Fruit fly (Drosophila melanogaster) whole organism, embryonic: Measurements from ENCODE around the gene Best2.
A peak's percentile ranks its signal among the peaks of the same experiment; 100 is the strongest.

Experiments
- Atf3 ChIP-seq: fragments of 200-800 bp; sonication (Bioruptor generic); optimal IDR thresholded peaks from 3 replicates; lab custom pipeline; 2016; ENCODE audit warnings: missing biosample characterization, missing genetic modification characterization
- CG11085 ChIP-seq: fragments of 200-800 bp; sonication (Bioruptor generic); IDR thresholded peaks from 2 replicates; pipeline ENCODE4 v1.3.6; 2022; ENCODE audit warnings: missing biosample characterization, missing genetic modification characterization
- CG11093 ChIP-seq: fragments of 200-800 bp; sonication (Bioruptor generic); IDR thresholded peaks from 3 replicates; pipeline ENCODE4 v1.3.6; 2022; ENCODE audit warnings: missing biosample characterization, missing genetic modification characterization
- CG11504 ChIP-seq: fragments of 200-800 bp; sonication (Bioruptor generic); optimal IDR thresholded peaks from 3 replicates; lab custom pipeline; 2019; ENCODE audit warnings: missing biosample characterization, mild to moderate bottlenecking, missing genetic modification characterization, moderate library complexity
- CG11560 ChIP-seq: fragments of 200-800 bp; sonication (Bioruptor generic); IDR thresholded peaks from 3 replicates; pipeline ENCODE4 v1.3.6; 2022; ENCODE audit warnings: missing biosample characterization, missing genetic modification characterization
- CG12155 ChIP-seq: fragments of 200-800 bp; sonication (Bioruptor generic); optimal IDR thresholded peaks from 3 replicates; lab custom pipeline; 2016; ENCODE audit warnings: missing biosample characterization, missing genetic modification characterization
- CG14965 ChIP-seq: fragments of 200-800 bp; sonication (Bioruptor generic); optimal IDR thresholded peaks from 2 replicates; lab custom pipeline; 2016; ENCODE audit warnings: missing biosample characterization, missing genetic modification characterization, borderline replicate concordance
- CG15011 ChIP-seq: fragments of 200-800 bp; sonication (Bioruptor generic); optimal IDR thresholded peaks from 3 replicates; lab custom pipeline; 2018; ENCODE audit warnings: missing biosample characterization, mild to moderate bottlenecking, missing genetic modification characterization
- CG15073 ChIP-seq: fragments of 200-800 bp; sonication (Bioruptor generic); optimal IDR thresholded peaks from 2 replicates; lab custom pipeline; 2016; ENCODE audit warnings: missing biosample characterization, missing genetic modification characterization
- CG15479 ChIP-seq: fragments of 200-800 bp; sonication (Bioruptor generic); optimal IDR thresholded peaks from 3 replicates; lab custom pipeline; 2019; ENCODE audit warnings: missing biosample characterization, mild to moderate bottlenecking, missing genetic modification characterization, moderate library complexity
- CG1832 ChIP-seq: fragments of 200-800 bp; sonication (Bioruptor generic); optimal IDR thresholded peaks from 2 replicates; lab custom pipeline; 2017; ENCODE audit warnings: missing biosample characterization, mild to moderate bottlenecking, missing genetic modification characterization, inconsistent platforms
- CG3163 ChIP-seq: fragments of 200-800 bp; sonication (Bioruptor generic); optimal IDR thresholded peaks from 3 replicates; lab custom pipeline; 2016; ENCODE audit warnings: missing biosample characterization, missing genetic modification characterization
- CG4617 ChIP-seq: fragments of 200-800 bp; sonication (Bioruptor generic); optimal IDR thresholded peaks from 3 replicates; lab custom pipeline; 2016; ENCODE audit warnings: missing biosample characterization, missing genetic modification characterization, borderline replicate concordance
- CG6654 ChIP-seq: fragments of 200-800 bp; sonication (Bioruptor generic); optimal IDR thresholded peaks from 2 replicates; lab custom pipeline; 2017; ENCODE audit warnings: missing biosample characterization, mild to moderate bottlenecking, missing genetic modification characterization
- CG7556 ChIP-seq: fragments of 200-800 bp; sonication (Bioruptor generic); optimal IDR thresholded peaks from 2 replicates; lab custom pipeline; 2017; ENCODE audit warnings: missing biosample characterization, mild to moderate bottlenecking, missing genetic modification characterization
- CG8388 ChIP-seq: fragments of 200-800 bp; sonication (Bioruptor generic); optimal IDR thresholded peaks from 2 replicates; lab custom pipeline; 2019; ENCODE audit warnings: missing biosample characterization, mild to moderate bottlenecking, missing genetic modification characterization, moderate library complexity
- CHES-1-like ChIP-seq: fragments of 200-800 bp; sonication (Bioruptor generic); optimal IDR thresholded peaks from 2 replicates; lab custom pipeline; 2016; ENCODE audit warnings: missing biosample characterization, missing genetic modification characterization
- Dek ChIP-seq: fragments of 200-800 bp; sonication (Bioruptor generic); optimal IDR thresholded peaks from 3 replicates; lab custom pipeline; 2019; ENCODE audit warnings: missing biosample characterization, mild to moderate bottlenecking, missing genetic modification characterization, moderate library complexity
- E2f2 ChIP-seq: fragments of 200-800 bp; sonication (Bioruptor generic); IDR thresholded peaks from 2 replicates; pipeline ENCODE4 v1.3.6; 2022; ENCODE audit warnings: missing biosample characterization, missing genetic modification characterization
- ERR ChIP-seq: fragments of 200-800 bp; sonication (Bioruptor generic); optimal IDR thresholded peaks from 2 replicates; lab custom pipeline; 2016; ENCODE audit warnings: missing biosample characterization, missing genetic modification characterization
- Eip74EF ChIP-seq, 2 experiments: fragments of 200-800 bp in 1 of 2; fragments of >200 bp in 1 of 2; sonication (Bioruptor generic) in 1 of 2; optimal IDR thresholded peaks; 2 replicates each; lab custom pipeline; 2017 to 2019; ENCODE audit warnings: missing biosample characterization in 2 of 2, missing genetic modification characterization in 2 of 2, mild to moderate bottlenecking in 1 of 2, moderate library complexity in 1 of 2
- Elba2 ChIP-seq: fragments of 200-800 bp; sonication (Bioruptor generic); optimal IDR thresholded peaks from 3 replicates; lab custom pipeline; 2016; ENCODE audit warnings: missing biosample characterization, missing genetic modification characterization
- Fer3 ChIP-seq: fragments of 200-800 bp; sonication (Bioruptor generic); optimal IDR thresholded peaks from 2 replicates; lab custom pipeline; 2018; ENCODE audit warnings: missing biosample characterization, mild to moderate bottlenecking, missing genetic modification characterization, moderate library complexity
- HLH4C ChIP-seq: fragments of 200-800 bp; sonication (Bioruptor generic); IDR thresholded peaks from 3 replicates; pipeline ENCODE4 v1.3.6; 2022; ENCODE audit warnings: missing biosample characterization, missing genetic modification characterization; ENCODE audit not compliant: partially characterized antibody
- Hmr ChIP-seq: fragments of 200-800 bp; sonication (Bioruptor generic); optimal IDR thresholded peaks from 3 replicates; lab custom pipeline; 2017; ENCODE audit warnings: mild to moderate bottlenecking, missing biosample characterization, missing genetic modification reagents, missing genetic modification characterization
- Kr ChIP-seq: fragments of 200-800 bp; sonication (Bioruptor generic); optimal IDR thresholded peaks from 2 replicates; lab custom pipeline; 2017; ENCODE audit warnings: missing biosample characterization, mild to moderate bottlenecking, missing genetic modification characterization
- Mad ChIP-seq: fragments of 200-800 bp; sonication (Bioruptor generic); optimal IDR thresholded peaks from 2 replicates; lab custom pipeline; 2016; ENCODE audit warnings: missing biosample characterization, missing genetic modification characterization
- Mrtf ChIP-seq: fragments of 200-800 bp; sonication (Bioruptor generic); IDR thresholded peaks from 3 replicates; pipeline ENCODE4 v1.3.6; 2022; ENCODE audit warnings: missing biosample characterization, missing genetic modification characterization
- Neu2 ChIP-seq: fragments of 200-800 bp; sonication (Bioruptor generic); optimal IDR thresholded peaks from 3 replicates; lab custom pipeline; 2016; ENCODE audit warnings: missing biosample characterization, missing genetic modification characterization, borderline replicate concordance
- Sry-δ ChIP-seq: fragments of 200-800 bp; sonication (Bioruptor generic); optimal IDR thresholded peaks from 2 replicates; lab custom pipeline; 2016; ENCODE audit warnings: missing biosample characterization, missing genetic modification characterization
- Tbp ChIP-seq: fragments of >200 bp; optimal IDR thresholded peaks from 2 replicates; lab custom pipeline; 2018; ENCODE audit warnings: missing biosample characterization, missing genetic modification characterization
- ab ChIP-seq: fragments of 200-800 bp; sonication (Bioruptor generic); optimal IDR thresholded peaks from 2 replicates; lab custom pipeline; 2016; ENCODE audit warnings: missing biosample characterization, missing genetic modification characterization
- chinmo ChIP-seq: fragments of 200-800 bp; sonication (Bioruptor generic); IDR thresholded peaks from 4 replicates; pipeline ENCODE4 v1.3.6; 2022; ENCODE audit warnings: missing biosample characterization, missing genetic modification characterization; ENCODE audit not compliant: partially characterized antibody
- fd64A ChIP-seq: fragments of 200-800 bp; sonication (Bioruptor generic); optimal IDR thresholded peaks from 3 replicates; lab custom pipeline; 2018; ENCODE audit warnings: missing biosample characterization, mild to moderate bottlenecking, missing genetic modification characterization
- fru ChIP-seq: fragments of >200 bp; optimal IDR thresholded peaks from 2 replicates; lab custom pipeline; 2017
- fu2 ChIP-seq: fragments of 200-800 bp; sonication (Bioruptor generic); optimal IDR thresholded peaks from 2 replicates; lab custom pipeline; 2016; ENCODE audit warnings: missing biosample characterization, missing genetic modification characterization
- her ChIP-seq: fragments of 200-800 bp; sonication (Bioruptor generic); optimal IDR thresholded peaks from 2 replicates; lab custom pipeline; 2016; ENCODE audit warnings: missing biosample characterization, missing genetic modification characterization
- kah ChIP-seq: fragments of 200-800 bp; sonication (Bioruptor generic); optimal IDR thresholded peaks from 2 replicates; lab custom pipeline; 2018; ENCODE audit warnings: missing biosample characterization, mild to moderate bottlenecking, missing genetic modification characterization
- lab ChIP-seq: fragments of 200-800 bp; sonication (Bioruptor generic); optimal IDR thresholded peaks from 3 replicates; lab custom pipeline; 2017; ENCODE audit warnings: missing biosample characterization, missing genetic modification characterization, mild to moderate bottlenecking, moderate library complexity, missing genetic modification reagents
- lola ChIP-seq, 3 experiments: fragments of >200 bp in 2 of 3; fragments of 200-800 bp in 1 of 3; sonication (Bioruptor generic) in 1 of 3; optimal IDR thresholded peaks; 2 replicates each; lab custom pipeline; 2017 to 2019; ENCODE audit warnings: missing biosample characterization in 3 of 3, missing genetic modification characterization in 3 of 3, mild to moderate bottlenecking in 1 of 3, moderate library complexity in 1 of 3
- nau ChIP-seq: fragments of 200-800 bp; sonication (Bioruptor generic); optimal IDR thresholded peaks from 3 replicates; lab custom pipeline; 2017; ENCODE audit warnings: missing biosample characterization, mild to moderate bottlenecking, missing genetic modification characterization, missing genetic modification reagents
- pan ChIP-seq, 4 experiments: fragments of >200 bp in 3 of 4; fragments of 200-800 bp in 1 of 4; sonication (Bioruptor generic) in 1 of 4; optimal IDR thresholded peaks in 3 of 4; IDR thresholded peaks in 1 of 4; 2 replicates each; pipeline versions ENCODE4 v1.3.6 to Lab custom; 2017 to 2022; ENCODE audit warnings: missing biosample characterization in 2 of 4, missing genetic modification characterization in 2 of 4, mixed read lengths in 1 of 4
- run ChIP-seq: fragments of 200-800 bp; sonication (Bioruptor generic); optimal IDR thresholded peaks from 3 replicates; lab custom pipeline; 2018; ENCODE audit warnings: missing biosample characterization, mild to moderate bottlenecking, missing genetic modification characterization
- sc ChIP-seq, 3 experiments: fragments of >200 bp in 2 of 3; fragments of 200-800 bp in 1 of 3; sonication (Bioruptor generic) in 1 of 3; optimal IDR thresholded peaks; 2 replicates in 2 of 3; 3 replicates in 1 of 3; lab custom pipeline; 2017; ENCODE audit warnings: mild to moderate bottlenecking in 1 of 3, missing biosample characterization in 1 of 3, missing genetic modification characterization in 1 of 3, missing genetic modification reagents in 1 of 3
- sens ChIP-seq: fragments of 200-800 bp; sonication (Bioruptor generic); peaks from one replicate; lab custom pipeline; 2016; ENCODE audit warnings: missing biosample characterization, missing genetic modification characterization
- sisA ChIP-seq: fragments of 200-800 bp; sonication (Bioruptor generic); IDR thresholded peaks from 2 replicates; pipeline ENCODE4 v1.3.6; 2022; ENCODE audit warnings: missing biosample characterization, missing genetic modification characterization
- tap ChIP-seq: fragments of 200-800 bp; optimal IDR thresholded peaks from 3 replicates; lab custom pipeline; 2019; ENCODE audit warnings: missing biosample characterization, mild to moderate bottlenecking, missing genetic modification characterization, moderate library complexity
- unc-4 ChIP-seq: fragments of 200-800 bp; sonication (Bioruptor generic); IDR thresholded peaks from 2 replicates; pipeline ENCODE4 v1.3.6; 2022; ENCODE audit warnings: missing biosample characterization, missing genetic modification characterization; ENCODE audit not compliant: partially characterized antibody
- vvl ChIP-seq: fragments of 200-800 bp; sonication (Bioruptor generic); IDR thresholded peaks from 2 replicates; pipeline ENCODE4 v1.3.6; 2022; ENCODE audit warnings: missing biosample characterization, missing genetic modification characterization

Gene Best2

dm6 chr3L:6217212-6217611, 39.3 kb downstream of the Best2 start (continued):
- no peak for TF ChIP-seq CG14965 (GFP tag; lab: Kevin White, UChicago)
- no peak for TF ChIP-seq CG11085 (GFP tag; lab: Robert Waterston, UW)
- peak; percentile 59 for TF ChIP-seq Fer3 (tag; lab: Kevin White, UChicago)
- peak; percentile 65 for TF ChIP-seq CG7556 (GFP tag; lab: Kevin White, UChicago)
- TF ChIP-seq HLH4C (GFP tag; lab: Robert Waterston, UW) = no peak
- peak; percentile 88 for TF ChIP-seq CG8388
- no peak for TF ChIP-seq CG15073 (GFP tag; lab: Kevin White, UChicago)
- peak; percentile 16 for TF ChIP-seq Atf3 (GFP tag; lab: Kevin White, UChicago)
- no peak for TF ChIP-seq CG6654 (GFP tag; lab: Kevin White, UChicago)
- no peak for TF ChIP-seq CG1832 (GFP tag; lab: Kevin White, UChicago)
- no peak for TF ChIP-seq Mrtf
- TF ChIP-seq CG11560 (tag; lab: Robert Waterston, UW) = no peak
- no peak for TF ChIP-seq CG15479 (GFP tag; lab: Kevin White, UChicago)
- peak; percentile 94 for TF ChIP-seq sens (GFP tag; lab: Kevin White, UChicago)
- TF ChIP-seq her (GFP tag; lab: Kevin White, UChicago) = no peak
- TF ChIP-seq chinmo (GFP tag; lab: Robert Waterston, UW) = no peak
- no peak for TF ChIP-seq fd64A (GFP tag; lab: Kevin White, UChicago)
- TF ChIP-seq E2f2 (GFP tag; lab: Robert Waterston, UW) = peak; percentile 32; the same call in 1 of the 2 replicates
- peak; percentile 16 for TF ChIP-seq kah (GFP tag; lab: Kevin White, UChicago)
- TF ChIP-seq unc-4 (GFP tag; lab: Robert Waterston, UW) = no peak
- TF ChIP-seq sisA (GFP tag; lab: Robert Waterston, UW) = peak; percentile 53; the same call in 1 of the 2 replicates
- TF ChIP-seq CG3163 (GFP tag; lab: Kevin White, UChicago) = no peak
- TF ChIP-seq Kr = no peak
- TF ChIP-seq Tbp (GFP tag; lab: Kevin White, UChicago) = no peak
- TF ChIP-seq CHES-1-like (GFP tag; lab: Kevin White, UChicago) = no peak
- peak; percentile 93 for TF ChIP-seq vvl (GFP tag; lab: Robert Waterston, UW)
- peak; percentile 8 for TF ChIP-seq CG15011 (GFP tag; lab: Kevin White, UChicago)
- peak; percentile 48; the same call in 1 of the 3 replicates for TF ChIP-seq CG11093 (GFP tag; lab: Robert Waterston, UW)
- peak in 1 of 2 experiments; percentile 50 for TF ChIP-seq Eip74EF (GFP tag; optimal IDR thresholded peaks at IDR 0.05; lab: Kevin White, UChicago)
- TF ChIP-seq Mad (GFP tag; lab: Kevin White, UChicago) = peak; percentile 14
- TF ChIP-seq sc (optimal IDR thresholded peaks at IDR 0.05; lab: Kevin White, UChicago) = no peak
- TF ChIP-seq sc (GFP tag; optimal IDR thresholded peaks at IDR 0.05; lab: Kevin White, UChicago) = peak; percentile 56
- peak; percentile 43 for TF ChIP-seq lab
- TF ChIP-seq run = peak; percentile 24
- no peak for TF ChIP-seq Neu2 (GFP tag; lab: Kevin White, UChicago)
- no peak for TF ChIP-seq Elba2 (GFP tag; lab: Kevin White, UChicago)
- TF ChIP-seq CG11504 (tag; lab: Kevin White, UChicago) = peak; percentile 56
- TF ChIP-seq nau (GFP tag; lab: Kevin White, UChicago) = no peak
- TF ChIP-seq fru (lab: Kevin White, UChicago) = no peak
- TF ChIP-seq CG12155 (GFP tag; lab: Kevin White, UChicago) = peak; percentile 12
- no peak for TF ChIP-seq pan (optimal IDR thresholded peaks at IDR 0.05; lab: Kevin White, UChicago)
- TF ChIP-seq pan (GFP tag; optimal IDR thresholded peaks at IDR 0.05 in 1 of 2, IDR thresholded peaks at IDR 0.05 in 1 of 2) = peak in 1 of 2 experiments; percentile 76
- no peak for TF ChIP-seq Sry-δ
- no peak for TF ChIP-seq ab
- TF ChIP-seq tap (tag; lab: Kevin White, UChicago) = peak; percentile 78
- TF ChIP-seq Dek (tag; lab: Kevin White, UChicago) = peak; percentile 15
- no peak for TF ChIP-seq fu2 (GFP tag; lab: Kevin White, UChicago)
- peak in 1 of 3 experiments; percentile 90 for TF ChIP-seq lola (GFP tag; optimal IDR thresholded peaks at IDR 0.05; lab: Kevin White, UChicago)
- TF ChIP-seq ERR (GFP tag; lab: Kevin White, UChicago) = no peak
- no peak for TF ChIP-seq CG4617 (GFP tag; lab: Kevin White, UChicago)
- TF ChIP-seq Hmr (GFP tag; lab: Kevin White, UChicago) = no peak
